Worm (Caenorhabditis elegans) whole organism, young adult: ENCODE data around the gene str-63.

ENCODE experiments used
- C17E4.6 ChIP-seq: fragments of 200-800 bp; sonication (Bioruptor generic); IDR thresholded peaks from 2 replicates; pipeline ENCODE4 v1.3.6; 2022; ENCODE audit warnings: missing genetic modification reagents, missing genetic modification characterization, missing compliant biosample characterization
- Y56A3A.18 ChIP-seq: fragments of 200-800 bp; sonication (Bioruptor generic); IDR thresholded peaks from 2 replicates; pipeline ENCODE4 v1.3.6; 2022; ENCODE audit warnings: missing genetic modification reagents, missing genetic modification characterization, missing compliant biosample characterization
- ama-1 ChIP-seq, 3 experiments: fragments of 150-350 bp in 1 of 3; sonication (generic microtip) in 2 of 3; optimal IDR thresholded peaks; 2 replicates each; lab custom pipeline; 2014 to 2018; ENCODE audit warnings: missing biosample characterization in 2 of 3, missing genetic modification characterization in 2 of 3, missing genetic modification reagents in 2 of 3
- efl-1 ChIP-seq: fragments of 150-350 bp; optimal IDR thresholded peaks from 2 replicates; lab custom pipeline; 2014; ENCODE audit warnings: missing biosample characterization, missing genetic modification reagents, missing genetic modification characterization
- egl-44 ChIP-seq: fragments of 200-800 bp; sonication (Bioruptor generic); IDR thresholded peaks from 2 replicates; pipeline ENCODE4 v1.3.6; 2022; ENCODE audit warnings: missing genetic modification reagents, missing genetic modification characterization, missing compliant biosample characterization
- lin-26 ChIP-seq: fragments of 200-800 bp; sonication (Bioruptor generic); IDR thresholded peaks from 2 replicates; pipeline ENCODE4 v1.3.6; 2022; ENCODE audit warnings: missing genetic modification reagents, missing genetic modification characterization, missing compliant biosample characterization
- lsl-1 ChIP-seq: fragments of 200-800 bp; sonication (Bioruptor generic); optimal IDR thresholded peaks from 2 replicates; lab custom pipeline; 2018; ENCODE audit warnings: mild to moderate bottlenecking, missing genetic modification characterization, moderate library complexity, missing compliant biosample characterization
- mel-28 ChIP-seq: sonication (generic microtip); optimal IDR thresholded peaks from 2 replicates; lab custom pipeline; 2016; ENCODE audit warnings: borderline replicate concordance, mild to moderate bottlenecking, missing genetic modification characterization, missing compliant biosample characterization
- sea-2 ChIP-seq: fragments of 200-800 bp; sonication (Bioruptor generic); IDR thresholded peaks from 2 replicates; pipeline ENCODE4 v1.3.6; 2022; ENCODE audit warnings: missing genetic modification characterization, missing compliant biosample characterization
- unc-130 ChIP-seq: sonication (generic microtip); optimal IDR thresholded peaks from 2 replicates; lab custom pipeline; 2016; ENCODE audit warnings: missing genetic modification reagents, missing genetic modification characterization, missing compliant biosample characterization
- unc-62 ChIP-seq: fragments of 150-350 bp; optimal IDR thresholded peaks from 2 replicates; lab custom pipeline; 2014; ENCODE audit warnings: missing biosample characterization, missing genetic modification reagents, missing genetic modification characterization

- no peak for TF ChIP-seq efl-1 (GFP tag; lab: Kevin White, UChicago)
- TF ChIP-seq ama-1 (optimal IDR thresholded peaks at IDR 0.05; lab: Kevin White, UChicago) = no peak
- no peak for TF ChIP-seq ama-1 (GFP tag; optimal IDR thresholded peaks at IDR 0.05; lab: Kevin White, UChicago)
- no peak for TF ChIP-seq egl-44 (GFP tag; lab: Robert Waterston, UW)
- no peak for TF ChIP-seq unc-62 (GFP tag; lab: Kevin White, UChicago)
- no peak for TF ChIP-seq mel-28 (tag; lab: Kevin White, UChicago)
- no peak for TF ChIP-seq unc-130 (GFP tag; lab: Kevin White, UChicago)
- TF ChIP-seq C17E4.6 (GFP tag; lab: Robert Waterston, UW) = no peak
- TF ChIP-seq lin-26 = no peak
- no peak for TF ChIP-seq Y56A3A.18
- no peak for TF ChIP-seq sea-2 (GFP tag; lab: Robert Waterston, UW)
- TF ChIP-seq lsl-1 (GFP tag; lab: Kevin White, UChicago) = no peak
Measured at ce11 chrV:3346434-3347019, 4.8 kb upstream of the str-63 start, which contains the start of gene fbxa-65.
